Fruit fly (Drosophila melanogaster) whole organism, embryonic: ENCODE measurements around the gene how.
A peak's percentile ranks its signal among the peaks of the same experiment; 100 is the strongest.

Source experiments
- ATbp ChIP-seq: fragments of 200-800 bp; sonication (Bioruptor generic); optimal IDR thresholded peaks from 2 replicates; lab custom pipeline; 2017; ENCODE audit warnings: missing biosample characterization, mild to moderate bottlenecking, missing genetic modification characterization, missing genetic modification reagents
- Atf3 ChIP-seq: fragments of 200-800 bp; sonication (Bioruptor generic); optimal IDR thresholded peaks from 3 replicates; lab custom pipeline; 2016; ENCODE audit warnings: missing biosample characterization, missing genetic modification characterization
- B-H1 ChIP-seq: fragments of 200-800 bp; sonication (Bioruptor generic); IDR thresholded peaks from 3 replicates; pipeline ENCODE4 v1.3.6; 2022; ENCODE audit warnings: missing biosample characterization, missing genetic modification characterization
- CG10366 ChIP-seq: fragments of 200-800 bp; sonication (Bioruptor generic); IDR thresholded peaks from 2 replicates; pipeline ENCODE4 v1.3.6; 2022; ENCODE audit warnings: missing biosample characterization, missing genetic modification characterization
- CG12391 ChIP-seq: fragments of 200-800 bp; sonication (Bioruptor generic); optimal IDR thresholded peaks from 3 replicates; lab custom pipeline; 2018; ENCODE audit warnings: missing biosample characterization, mild to moderate bottlenecking, missing genetic modification characterization, moderate library complexity
- CG13424 ChIP-seq: fragments of 200-800 bp; sonication (Bioruptor generic); optimal IDR thresholded peaks from 2 replicates; lab custom pipeline; 2019; ENCODE audit warnings: missing biosample characterization, mild to moderate bottlenecking, missing genetic modification characterization, moderate library complexity
- CG15073 ChIP-seq: fragments of 200-800 bp; sonication (Bioruptor generic); optimal IDR thresholded peaks from 2 replicates; lab custom pipeline; 2016; ENCODE audit warnings: missing biosample characterization, missing genetic modification characterization
- CG16815 ChIP-seq: fragments of 200-800 bp; sonication (Bioruptor generic); optimal IDR thresholded peaks from 3 replicates; lab custom pipeline; 2017; ENCODE audit warnings: missing biosample characterization, mild to moderate bottlenecking, missing genetic modification characterization
- CG17385 ChIP-seq: fragments of 200-800 bp; sonication (Bioruptor generic); optimal IDR thresholded peaks from 3 replicates; lab custom pipeline; 2018; ENCODE audit warnings: missing biosample characterization, mild to moderate bottlenecking, missing genetic modification characterization
- CG17802 ChIP-seq: fragments of 200-800 bp; sonication (Bioruptor generic); optimal IDR thresholded peaks from 2 replicates; lab custom pipeline; 2018; ENCODE audit warnings: missing biosample characterization, mild to moderate bottlenecking, missing genetic modification characterization, moderate library complexity
- CG18011 ChIP-seq: fragments of 200-800 bp; sonication (Bioruptor generic); optimal IDR thresholded peaks from 2 replicates; lab custom pipeline; 2017; ENCODE audit warnings: missing biosample characterization, missing genetic modification characterization, mild to moderate bottlenecking, moderate library complexity, missing genotype
- CG18262 ChIP-seq: fragments of 200-800 bp; optimal IDR thresholded peaks from 3 replicates; lab custom pipeline; 2019; ENCODE audit warnings: missing biosample characterization, mild to moderate bottlenecking, missing genetic modification characterization, moderate library complexity
- CG30403 ChIP-seq: fragments of 200-800 bp; sonication (Bioruptor generic); optimal IDR thresholded peaks from 3 replicates; lab custom pipeline; 2016; ENCODE audit warnings: missing biosample characterization, missing genetic modification characterization
- CG3065 ChIP-seq: fragments of 200-800 bp; sonication (Bioruptor generic); optimal IDR thresholded peaks from 2 replicates; lab custom pipeline; 2016; ENCODE audit warnings: missing biosample characterization, missing genetic modification characterization
- CG3847 ChIP-seq: fragments of 200-800 bp; sonication (Bioruptor generic); IDR thresholded peaks from 2 replicates; pipeline ENCODE4 v1.3.6; 2022; ENCODE audit warnings: missing biosample characterization, missing genetic modification characterization
- CG7839 ChIP-seq: fragments of 200-800 bp; sonication (Bioruptor generic); optimal IDR thresholded peaks from 3 replicates; lab custom pipeline; 2018; ENCODE audit warnings: missing biosample characterization, mild to moderate bottlenecking, missing genetic modification characterization, moderate library complexity
- CG7987 ChIP-seq: fragments of 200-800 bp; sonication (Bioruptor generic); optimal IDR thresholded peaks from 2 replicates; lab custom pipeline; 2018; ENCODE audit warnings: missing biosample characterization, mild to moderate bottlenecking, missing genetic modification characterization, moderate library complexity
- CG8924 ChIP-seq: fragments of 200-800 bp; optimal IDR thresholded peaks from 3 replicates; lab custom pipeline; 2019; ENCODE audit warnings: missing biosample characterization, mild to moderate bottlenecking, missing genetic modification characterization, moderate library complexity
- CG9727 ChIP-seq: fragments of 200-800 bp; sonication (Bioruptor generic); optimal IDR thresholded peaks from 3 replicates; lab custom pipeline; 2017; ENCODE audit warnings: missing biosample characterization, mild to moderate bottlenecking, missing genetic modification characterization
- Camta ChIP-seq: fragments of 200-800 bp; sonication (Bioruptor generic); optimal IDR thresholded peaks from 2 replicates; lab custom pipeline; 2016; ENCODE audit warnings: missing biosample characterization, missing genetic modification characterization
- CoRest ChIP-seq: fragments of 200-800 bp; sonication (Bioruptor generic); optimal IDR thresholded peaks from 3 replicates; lab custom pipeline; 2018; ENCODE audit warnings: missing biosample characterization, mild to moderate bottlenecking, missing genetic modification characterization, moderate library complexity
- D ChIP-seq, 2 experiments: fragments of 200-800 bp in 1 of 2; fragments of >200 bp in 1 of 2; sonication (Bioruptor generic) in 1 of 2; optimal IDR thresholded peaks; 2 replicates in 1 of 2; 3 replicates in 1 of 2; lab custom pipeline; 2017; ENCODE audit warnings: mild to moderate bottlenecking in 1 of 2, missing biosample characterization in 1 of 2, missing genetic modification characterization in 1 of 2, missing genetic modification reagents in 1 of 2
- HLHmδ ChIP-seq: fragments of 200-800 bp; sonication (Bioruptor generic); optimal IDR thresholded peaks from 2 replicates; lab custom pipeline; 2018; ENCODE audit warnings: missing biosample characterization, mild to moderate bottlenecking, missing genetic modification characterization, moderate library complexity
- Hmx ChIP-seq: fragments of 200-800 bp; sonication (Bioruptor generic); optimal IDR thresholded peaks from 2 replicates; lab custom pipeline; 2016; ENCODE audit warnings: missing biosample characterization, missing genetic modification characterization
- Hr51 ChIP-seq, 2 experiments: fragments of 200-800 bp; sonication (Bioruptor generic); optimal IDR thresholded peaks; 2 replicates in 1 of 2; 3 replicates in 1 of 2; lab custom pipeline; 2016 to 2018; ENCODE audit warnings: missing biosample characterization in 2 of 2, missing genetic modification characterization in 2 of 2, mild to moderate bottlenecking in 1 of 2, moderate library complexity in 1 of 2
- Hsf ChIP-seq: fragments of 200-800 bp; sonication (Bioruptor generic); optimal IDR thresholded peaks from 3 replicates; lab custom pipeline; 2016; ENCODE audit warnings: missing biosample characterization, missing genetic modification characterization
- Lim3 ChIP-seq: fragments of 200-800 bp; sonication (Bioruptor generic); IDR thresholded peaks from 2 replicates; pipeline ENCODE4 v1.3.6; 2022; ENCODE audit warnings: missing biosample characterization, missing genetic modification characterization
- MESR4 ChIP-seq: fragments of 200-800 bp; sonication (Bioruptor generic); optimal IDR thresholded peaks from 2 replicates; lab custom pipeline; 2018; ENCODE audit warnings: missing biosample characterization, mild to moderate bottlenecking, missing genetic modification characterization, moderate library complexity
- NC2α ChIP-seq: fragments of 200-800 bp; sonication (Bioruptor generic); optimal IDR thresholded peaks from 2 replicates; lab custom pipeline; 2016; ENCODE audit warnings: missing biosample characterization, missing genetic modification characterization
- Nf-YA ChIP-seq: fragments of 200-800 bp; sonication (Bioruptor generic); IDR thresholded peaks from 2 replicates; pipeline ENCODE4 v1.3.6; 2022; ENCODE audit warnings: missing biosample characterization, missing genetic modification characterization
- Optix ChIP-seq: fragments of 200-800 bp; sonication (Bioruptor generic); IDR thresholded peaks from 3 replicates; pipeline ENCODE4 v1.3.6; 2022; ENCODE audit warnings: missing biosample characterization, missing genetic modification characterization
- Ravus ChIP-seq: fragments of 200-800 bp; sonication (Bioruptor generic); IDR thresholded peaks from 2 replicates; pipeline ENCODE4 v1.3.6; 2022; ENCODE audit warnings: missing biosample characterization, missing genetic modification characterization
- Rfx ChIP-seq: fragments of 200-800 bp; sonication (Bioruptor generic); IDR thresholded peaks from 2 replicates; pipeline ENCODE4 v1.3.6; 2022; ENCODE audit warnings: missing biosample characterization, missing genetic modification characterization
- bab2 ChIP-seq: fragments of 200-800 bp; sonication (Bioruptor generic); optimal IDR thresholded peaks from 2 replicates; lab custom pipeline; 2016; ENCODE audit warnings: missing biosample characterization, missing genetic modification characterization
- chif ChIP-seq, 2 experiments: fragments of 200-800 bp; sonication (Bioruptor generic); optimal IDR thresholded peaks; 3 replicates each; lab custom pipeline; 2016; ENCODE audit warnings: missing biosample characterization in 2 of 2, missing genetic modification characterization in 2 of 2
- crp ChIP-seq, 2 experiments: fragments of 200-800 bp; sonication (Bioruptor generic); optimal IDR thresholded peaks; 2 replicates in 1 of 2; 3 replicates in 1 of 2; lab custom pipeline; 2017; ENCODE audit warnings: missing biosample characterization in 2 of 2, missing genetic modification characterization in 2 of 2, mild to moderate bottlenecking in 1 of 2, moderate library complexity in 1 of 2
- danr ChIP-seq: fragments of 200-800 bp; sonication (Bioruptor generic); IDR thresholded peaks from 2 replicates; pipeline ENCODE4 v1.3.6; 2022; ENCODE audit warnings: missing biosample characterization, missing genetic modification characterization
- ems ChIP-seq: fragments of 200-800 bp; sonication (Bioruptor generic); optimal IDR thresholded peaks from 3 replicates; lab custom pipeline; 2016; ENCODE audit warnings: missing biosample characterization, missing genetic modification characterization
- eve ChIP-seq, 2 experiments: fragments of >200 bp; optimal IDR thresholded peaks; 2 replicates each; lab custom pipeline; 2017; ENCODE audit warnings: missing biosample characterization in 2 of 2, missing genetic modification characterization in 2 of 2
- fu2 ChIP-seq: fragments of 200-800 bp; sonication (Bioruptor generic); optimal IDR thresholded peaks from 2 replicates; lab custom pipeline; 2016; ENCODE audit warnings: missing biosample characterization, missing genetic modification characterization
- gem ChIP-seq: fragments of 200-800 bp; sonication (Bioruptor generic); optimal IDR thresholded peaks from 2 replicates; lab custom pipeline; 2019; ENCODE audit warnings: missing biosample characterization, mild to moderate bottlenecking, missing genetic modification characterization, moderate library complexity
- ind ChIP-seq: fragments of 200-800 bp; sonication (Bioruptor generic); optimal IDR thresholded peaks from 3 replicates; lab custom pipeline; 2016; ENCODE audit warnings: missing biosample characterization, missing genetic modification characterization
- lab ChIP-seq: fragments of 200-800 bp; sonication (Bioruptor generic); optimal IDR thresholded peaks from 3 replicates; lab custom pipeline; 2017; ENCODE audit warnings: missing biosample characterization, missing genetic modification characterization, mild to moderate bottlenecking, moderate library complexity, missing genetic modification reagents
- nmo ChIP-seq: fragments of 200-800 bp; sonication (Bioruptor generic); optimal IDR thresholded peaks from 2 replicates; lab custom pipeline; 2018; ENCODE audit warnings: missing biosample characterization, mild to moderate bottlenecking, missing genetic modification characterization, moderate library complexity
- so ChIP-seq: fragments of 200-800 bp; sonication (Bioruptor generic); IDR thresholded peaks from 3 replicates; pipeline ENCODE4 v1.3.6; 2022; ENCODE audit warnings: missing biosample characterization, missing genetic modification characterization
- stc ChIP-seq: fragments of 200-800 bp; sonication (Bioruptor generic); IDR thresholded peaks from 2 replicates; pipeline ENCODE4 v1.3.6; 2022; ENCODE audit warnings: missing biosample characterization, missing genetic modification characterization
- tll ChIP-seq, 2 experiments: fragments of 200-800 bp in 1 of 2; fragments of >200 bp in 1 of 2; sonication (Bioruptor generic) in 1 of 2; optimal IDR thresholded peaks; 2 replicates each; lab custom pipeline; 2017 to 2019; ENCODE audit warnings: missing biosample characterization in 2 of 2, missing genetic modification characterization in 2 of 2, mild to moderate bottlenecking in 1 of 2, moderate library complexity in 1 of 2
- wor ChIP-seq: fragments of 200-800 bp; sonication (Bioruptor generic); IDR thresholded peaks from 2 replicates; pipeline ENCODE4 v1.3.6; 2022; ENCODE audit warnings: missing biosample characterization, missing genetic modification characterization
- yki ChIP-seq: fragments of >200 bp; optimal IDR thresholded peaks from 3 replicates; lab custom pipeline; 2018
- zfh2 ChIP-seq: fragments of 200-800 bp; sonication (Bioruptor generic); optimal IDR thresholded peaks from 2 replicates; lab custom pipeline; 2016; ENCODE audit warnings: missing biosample characterization, missing genetic modification characterization

The how gene

dm6 chr3R:22123347-22123746, 81.4 kb downstream of the how start (continued):
- TF ChIP-seq CG17802 (tag; lab: Kevin White, UChicago) (no peak), CG16815 (GFP tag; lab: Kevin White, UChicago) (no peak), ATbp (GFP tag; lab: Kevin White, UChicago) (no peak), CG8924 (tag; lab: Kevin White, UChicago) (peak; percentile 2), Hmx (GFP tag; lab: Kevin White, UChicago) (no peak), Hsf (GFP tag; lab: Kevin White, UChicago) (no peak), MESR4 (GFP tag; lab: Kevin White, UChicago) (no peak), ind (GFP tag; lab: Kevin White, UChicago) (peak; percentile 40), Nf-YA (GFP tag; lab: Robert Waterston, UW) (no peak), NC2α (GFP tag; lab: Kevin White, UChicago) (no peak), nmo (peak; percentile 28), danr (GFP tag; lab: Robert Waterston, UW) (no peak), Hr51 (GFP tag; optimal IDR thresholded peaks at IDR 0.05; lab: Kevin White, UChicago) (peak in 1 of 2 experiments; percentile 24), CG18262 (tag; lab: Kevin White, UChicago) (peak; percentile 39), so (0 out of 3 replicates have a peak, but pooled peaks have one; percentile 35), CoRest (peak; percentile 38), eve (GFP tag; optimal IDR thresholded peaks at IDR 0.05; lab: Kevin White, UChicago) (no peak), crp (GFP tag; optimal IDR thresholded peaks at IDR 0.05; lab: Kevin White, UChicago) (no peak), CG30403 (GFP tag; lab: Kevin White, UChicago) (peak; percentile 2), Lim3 (GFP tag; lab: Robert Waterston, UW) (no peak), B-H1 (no peak), yki (lab: Kevin White, UChicago) (no peak), CG12391 (tag; lab: Kevin White, UChicago) (peak; percentile 33), Atf3 (GFP tag; lab: Kevin White, UChicago) (no peak), CG3065 (no peak), zfh2 (GFP tag; lab: Kevin White, UChicago) (no peak), CG7987 (no peak), Optix (no peak), wor (0 out of 2 replicates have a peak, but pooled peaks have one; percentile 12), bab2 (GFP tag; lab: Kevin White, UChicago) (no peak), stc (GFP tag; lab: Robert Waterston, UW) (no peak), tll (GFP tag; optimal IDR thresholded peaks at IDR 0.05; lab: Kevin White, UChicago) (no peak), Ravus (GFP tag; lab: Robert Waterston, UW) (no peak), CG15073 (GFP tag; lab: Kevin White, UChicago) (no peak), CG17385 (no peak), D (optimal IDR thresholded peaks at IDR 0.05; lab: Kevin White, UChicago) (no peak), D (GFP tag; optimal IDR thresholded peaks at IDR 0.05; lab: Kevin White, UChicago) (no peak), Rfx (GFP tag; lab: Robert Waterston, UW) (peak; percentile 27; the same call in 1 of the 2 replicates), lab (no peak), ems (GFP tag; lab: Kevin White, UChicago) (no peak), HLHmδ (no peak), CG10366 (peak; percentile 15; the same call in 1 of the 2 replicates), CG3847 (peak; percentile 34; the same call in 1 of the 2 replicates), CG9727 (GFP tag; lab: Kevin White, UChicago) (peak; percentile 7), gem (tag; lab: Kevin White, UChicago) (peak; percentile 55), Camta (GFP tag; lab: Kevin White, UChicago) (no peak), fu2 (GFP tag; lab: Kevin White, UChicago) (no peak), chif (GFP tag; optimal IDR thresholded peaks at IDR 0.05; lab: Kevin White, UChicago) (no peak), CG13424 (tag; lab: Kevin White, UChicago) (peak; percentile 0), CG7839 (tag; lab: Kevin White, UChicago) (peak; percentile 40), CG18011 (GFP tag; lab: Kevin White, UChicago) (no peak)
